Fruit fly (Drosophila melanogaster): ENCODE data around the gene Nxf3.

Gene Nxf3

DNA sequence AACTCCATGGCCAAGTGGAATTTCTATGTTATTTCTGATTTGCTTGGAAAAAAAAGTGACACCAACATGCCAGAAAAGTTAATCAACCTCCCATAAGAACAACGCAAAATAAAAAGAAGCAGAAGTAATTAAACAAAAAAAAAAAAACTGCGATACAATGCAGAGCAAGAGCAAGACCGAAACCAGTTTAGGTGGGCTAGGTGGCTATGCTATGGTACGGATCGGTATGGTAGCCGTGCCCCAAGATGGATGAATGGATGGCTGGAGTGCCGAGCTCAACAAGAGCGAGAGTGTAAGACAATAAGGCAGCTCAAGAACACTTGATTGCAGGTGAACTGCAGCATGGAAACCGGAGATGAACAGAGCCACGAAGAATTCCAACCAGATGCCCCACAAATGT lies 28.2 kb upstream of the Nxf3 start:
- TF ChIP-seq kay (GFP tag; ENCODE audit: borderline replicate concordance) = no peak
- no peak for TF ChIP-seq cic (GFP tag; optimal IDR thresholded peaks at IDR 0.05)
- TF ChIP-seq CG12768 (GFP tag; optimal IDR thresholded peaks at IDR 0.05) = no peak
- TF ChIP-seq CG33017 (tag; optimal IDR thresholded peaks at IDR 0.05) = no peak
- no peak for TF ChIP-seq cnc (optimal IDR thresholded peaks at IDR 0.05)
- TF ChIP-seq CG7101 (tag; optimal IDR thresholded peaks at IDR 0.05) = no peak
- no peak for TF ChIP-seq tj (GFP tag; optimal IDR thresholded peaks at IDR 0.05)
- no peak for TF ChIP-seq CG11617 (GFP tag; optimal IDR thresholded peaks at IDR 0.05)
- TF ChIP-seq ovo (GFP tag; optimal IDR thresholded peaks at IDR 0.05) = no peak
- no peak for TF ChIP-seq CG5204 (GFP tag; optimal IDR thresholded peaks at IDR 0.05)
- TF ChIP-seq Crg-1 (GFP tag; optimal IDR thresholded peaks at IDR 0.05) = no peak
- TF ChIP-seq CG1620 (GFP tag; optimal IDR thresholded peaks at IDR 0.05) = no peak

DNA sequence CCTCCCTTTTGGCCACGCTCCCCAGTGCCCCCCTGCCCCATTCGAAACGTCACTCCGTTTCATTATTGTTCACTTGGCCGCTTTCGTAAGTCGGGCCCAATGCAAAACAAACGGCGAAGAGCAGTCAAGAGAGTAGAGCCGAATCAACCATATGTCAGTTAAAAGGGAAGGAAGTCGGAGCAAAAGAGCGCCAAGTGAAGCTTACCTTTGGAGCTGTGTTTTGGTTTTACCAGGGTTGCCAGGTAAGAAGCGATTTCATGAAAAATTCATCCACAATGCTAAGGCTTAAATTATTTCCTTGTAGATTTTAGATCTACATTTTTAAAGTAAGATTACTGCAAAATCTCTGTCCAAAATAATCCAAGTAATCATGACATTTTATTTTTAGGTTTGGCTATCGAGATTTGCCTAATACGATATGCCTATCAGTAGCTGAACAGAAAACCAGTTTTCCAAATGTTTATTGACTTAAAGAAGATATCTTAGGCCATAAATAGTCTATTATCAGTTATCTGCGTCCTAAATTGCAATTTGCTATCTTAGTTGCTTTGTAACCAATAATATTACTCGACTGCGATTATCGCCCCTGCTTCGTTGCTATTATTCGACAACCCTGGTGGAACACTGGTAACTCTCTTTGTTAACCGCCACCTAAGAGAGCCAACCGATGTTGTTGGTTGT lies 26.4 kb upstream of the Nxf3 start:
- no peak for TF ChIP-seq Mnt (GFP tag; optimal IDR thresholded peaks at IDR 0.05)
- peak; percentile 84 for TF ChIP-seq toe (GFP tag; optimal IDR thresholded peaks at IDR 0.05)
- peak; percentile 86 for TF ChIP-seq Hr96 (GFP tag; optimal IDR thresholded peaks at IDR 0.05)
- TF ChIP-seq CG7101 (tag; optimal IDR thresholded peaks at IDR 0.05) = peak; percentile 74
- TF ChIP-seq CG5204 (GFP tag; optimal IDR thresholded peaks at IDR 0.05) = peak; percentile 88
- peak; percentile 25 for TF ChIP-seq ovo (GFP tag; optimal IDR thresholded peaks at IDR 0.05)
- peak; percentile 57 for TF ChIP-seq Clk (GFP tag; optimal IDR thresholded peaks at IDR 0.05)
- TF ChIP-seq Crg-1 (GFP tag; optimal IDR thresholded peaks at IDR 0.05) = peak; percentile 82
- TF ChIP-seq cic (GFP tag; optimal IDR thresholded peaks at IDR 0.05) = no peak
- TF ChIP-seq tj (GFP tag; optimal IDR thresholded peaks at IDR 0.05) = peak; percentile 57
- TF ChIP-seq CG7045 (GFP tag; optimal IDR thresholded peaks at IDR 0.05) = peak; percentile 90
- peak; percentile 73 for TF ChIP-seq CG1620 (GFP tag; optimal IDR thresholded peaks at IDR 0.05)
- TF ChIP-seq bab1 (GFP tag; optimal IDR thresholded peaks at IDR 0.05) = peak; percentile 95
- peak; percentile 65 for TF ChIP-seq CG33017 (tag; optimal IDR thresholded peaks at IDR 0.05)
- TF ChIP-seq CG11617 (GFP tag; optimal IDR thresholded peaks at IDR 0.05) = peak; percentile 90
- peak; percentile 82 for TF ChIP-seq CG14711 (tag; optimal IDR thresholded peaks at IDR 0.05)
- no peak for TF ChIP-seq cnc (optimal IDR thresholded peaks at IDR 0.05)
- TF ChIP-seq CG12768 (GFP tag; optimal IDR thresholded peaks at IDR 0.05) = peak; percentile 83
- peak; percentile 38 for TF ChIP-seq kay (GFP tag; ENCODE audit: borderline replicate concordance)
- TF ChIP-seq pad (GFP tag; optimal IDR thresholded peaks at IDR 0.05) = peak; percentile 72

- TF ChIP-seq cic (GFP tag; optimal IDR thresholded peaks at IDR 0.05) (peak; percentile 61), Mnt (GFP tag; optimal IDR thresholded peaks at IDR 0.05) (peak; percentile 4), bab1 (GFP tag; optimal IDR thresholded peaks at IDR 0.05) (no peak), CG12768 (GFP tag; optimal IDR thresholded peaks at IDR 0.05) (peak; percentile 60), CG1620 (GFP tag; optimal IDR thresholded peaks at IDR 0.05) (no peak), pad (GFP tag; optimal IDR thresholded peaks at IDR 0.05) (peak; percentile 64), tj (GFP tag; optimal IDR thresholded peaks at IDR 0.05) (no peak), Clk (GFP tag; optimal IDR thresholded peaks at IDR 0.05) (no peak), CG11617 (GFP tag; optimal IDR thresholded peaks at IDR 0.05) (no peak), CG33017 (tag; optimal IDR thresholded peaks at IDR 0.05) (no peak), ovo (GFP tag; optimal IDR thresholded peaks at IDR 0.05) (no peak), toe (GFP tag; optimal IDR thresholded peaks at IDR 0.05) (no peak), kay (GFP tag; ENCODE audit: borderline replicate concordance) (peak; percentile 18), CG7045 (GFP tag; optimal IDR thresholded peaks at IDR 0.05) (no peak), cnc (optimal IDR thresholded peaks at IDR 0.05) (no peak), CG7101 (tag; optimal IDR thresholded peaks at IDR 0.05) (no peak)
Observed at dm6 chr3L:13939151-13939499, 25.9 kb upstream of the Nxf3 start, which contains the start of gene CG32137. Gene CG32137, plus strand, starts transcription at chr3L:13939250.

- TF ChIP-seq CG5204 (GFP tag; optimal IDR thresholded peaks at IDR 0.05) (no peak), Mnt (GFP tag; optimal IDR thresholded peaks at IDR 0.05) (no peak), kay (GFP tag; ENCODE audit: borderline replicate concordance) (peak; percentile 61), CG11617 (GFP tag; optimal IDR thresholded peaks at IDR 0.05) (no peak), CG7101 (tag; optimal IDR thresholded peaks at IDR 0.05) (no peak), pad (GFP tag; optimal IDR thresholded peaks at IDR 0.05) (no peak), toe (GFP tag; optimal IDR thresholded peaks at IDR 0.05) (no peak), Clk (GFP tag; optimal IDR thresholded peaks at IDR 0.05) (no peak), CG33017 (tag; optimal IDR thresholded peaks at IDR 0.05) (no peak)
Observed at dm6 chr3L:13946003-13946402, 19.0 kb upstream of the Nxf3 start.

dm6 chr3L:13949440-13950066 lies 15.4 kb upstream of the Nxf3 start:
- TF ChIP-seq Hr96 (GFP tag; optimal IDR thresholded peaks at IDR 0.05) (no peak), cnc (optimal IDR thresholded peaks at IDR 0.05) (no peak), tj (GFP tag; optimal IDR thresholded peaks at IDR 0.05) (peak; percentile 7), Crg-1 (GFP tag; optimal IDR thresholded peaks at IDR 0.05) (no peak), Clk (GFP tag; optimal IDR thresholded peaks at IDR 0.05) (no peak), cic (GFP tag; optimal IDR thresholded peaks at IDR 0.05) (no peak)

DNA sequence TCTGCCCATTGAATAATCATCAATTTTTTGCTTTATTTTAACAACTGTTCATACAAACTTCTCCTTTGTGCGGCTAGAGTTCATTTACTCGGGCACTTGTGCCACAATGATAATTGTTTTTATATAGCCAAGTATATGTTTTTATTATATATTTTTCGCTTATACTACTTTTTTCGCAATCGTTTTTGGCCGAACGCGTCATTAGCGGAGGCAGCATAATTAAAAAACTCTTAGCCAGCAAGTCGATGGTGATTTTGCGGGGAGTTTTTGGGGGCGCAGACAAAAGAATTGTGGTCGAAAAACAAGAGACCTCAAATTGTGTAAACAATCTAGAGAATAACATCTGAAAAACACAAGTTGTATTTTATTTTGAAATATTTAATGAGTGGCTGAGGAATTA lies 13.4 kb upstream of the Nxf3 start:
- no peak for TF ChIP-seq CG7101 (tag; optimal IDR thresholded peaks at IDR 0.05)
- no peak for TF ChIP-seq Mnt (GFP tag; optimal IDR thresholded peaks at IDR 0.05)
- TF ChIP-seq tj (GFP tag; optimal IDR thresholded peaks at IDR 0.05) = peak; percentile 93

Data from whole organism, adult.